Fruit fly (Drosophila melanogaster) whole organism, prepupa: Measurements from ENCODE around the gene CG8034.

ENCODE experiments used
- Blimp-1 ChIP-seq: fragments of 200-800 bp; sonication (Bioruptor generic); optimal IDR thresholded peaks from 3 replicates; lab custom pipeline; 2017; ENCODE audit warnings: missing biosample characterization, missing genetic modification characterization, mild to moderate bottlenecking, moderate library complexity, missing genetic modification reagents
- CG11902 ChIP-seq: fragments of 200-800 bp; sonication (Bioruptor generic); optimal IDR thresholded peaks from 3 replicates; lab custom pipeline; 2016; ENCODE audit warnings: missing biosample characterization, missing genetic modification characterization
- CG15336 ChIP-seq: fragments of 200-800 bp; sonication (Bioruptor generic); IDR thresholded peaks from 2 replicates; pipeline ENCODE4 v1.3.6; 2022; ENCODE audit warnings: missing biosample characterization, missing genetic modification characterization
- CG16779 ChIP-seq: fragments of 200-800 bp; sonication (Bioruptor generic); optimal IDR thresholded peaks from 3 replicates; lab custom pipeline; 2017; ENCODE audit warnings: missing biosample characterization, mild to moderate bottlenecking, missing genetic modification characterization
- CG3032 ChIP-seq: fragments of 200-800 bp; optimal IDR thresholded peaks from 2 replicates; lab custom pipeline; 2019; ENCODE audit warnings: missing biosample characterization, mild to moderate bottlenecking, missing genetic modification characterization, moderate library complexity
- CG31627 ChIP-seq: fragments of 200-800 bp; sonication (Bioruptor generic); optimal IDR thresholded peaks from 3 replicates; lab custom pipeline; 2016; ENCODE audit warnings: missing biosample characterization, missing genetic modification characterization
- CG32006 ChIP-seq: fragments of 200-800 bp; sonication (Bioruptor generic); optimal IDR thresholded peaks from 3 replicates; lab custom pipeline; 2017; ENCODE audit warnings: missing biosample characterization, mild to moderate bottlenecking, missing genetic modification characterization
- CG34406 ChIP-seq: fragments of 200-800 bp; sonication (Bioruptor generic); optimal IDR thresholded peaks from 3 replicates; lab custom pipeline; 2016; ENCODE audit warnings: missing biosample characterization, missing genetic modification characterization
- CG3919 ChIP-seq: fragments of 200-800 bp; sonication (Bioruptor generic); optimal IDR thresholded peaks from 3 replicates; lab custom pipeline; 2016; ENCODE audit warnings: missing biosample characterization, missing genetic modification characterization
- CG6792 ChIP-seq: fragments of 200-800 bp; sonication (Bioruptor generic); optimal IDR thresholded peaks from 3 replicates; lab custom pipeline; 2016; ENCODE audit warnings: missing biosample characterization, missing genetic modification characterization
- CG6854 ChIP-seq: fragments of 200-800 bp; sonication (Bioruptor generic); optimal IDR thresholded peaks from 2 replicates; lab custom pipeline; 2017; ENCODE audit warnings: missing biosample characterization, mild to moderate bottlenecking, missing genetic modification characterization
- CG7368 ChIP-seq: fragments of 200-800 bp; sonication (Bioruptor generic); optimal IDR thresholded peaks from 3 replicates; lab custom pipeline; 2016; ENCODE audit warnings: missing biosample characterization, missing genetic modification characterization
- CG8119 ChIP-seq: fragments of 200-800 bp; sonication (Bioruptor generic); IDR thresholded peaks from 3 replicates; pipeline ENCODE4 v1.3.6; 2022; ENCODE audit warnings: missing biosample characterization, missing genetic modification characterization
- CG9139 ChIP-seq: fragments of 200-800 bp; sonication (Bioruptor generic); optimal IDR thresholded peaks from 3 replicates; lab custom pipeline; 2017; ENCODE audit warnings: missing biosample characterization, mild to moderate bottlenecking, missing genetic modification characterization
- Eip78C ChIP-seq: fragments of 200-800 bp; sonication (Bioruptor generic); peaks from one replicate; lab custom pipeline; 2016; ENCODE audit warnings: missing biosample characterization, missing genetic modification characterization
- Eip93F ChIP-seq: fragments of 200-800 bp; sonication (Bioruptor generic); optimal IDR thresholded peaks from 2 replicates; lab custom pipeline; 2016; ENCODE audit warnings: missing biosample characterization, mild to moderate bottlenecking, missing genetic modification characterization
- Ets21C ChIP-seq: fragments of 200-800 bp; sonication (Bioruptor generic); optimal IDR thresholded peaks from 3 replicates; lab custom pipeline; 2016; ENCODE audit warnings: missing biosample characterization, missing genetic modification characterization
- Gug ChIP-seq: fragments of 200-800 bp; sonication (Bioruptor generic); IDR thresholded peaks from 2 replicates; pipeline ENCODE4 v1.3.6; 2022; ENCODE audit warnings: missing biosample characterization, missing genetic modification characterization
- Hr39 ChIP-seq: fragments of 200-800 bp; sonication (Bioruptor generic); optimal IDR thresholded peaks from 2 replicates; lab custom pipeline; 2016; ENCODE audit warnings: missing biosample characterization, missing genetic modification characterization
- Met ChIP-seq: fragments of 200-800 bp; sonication (Bioruptor generic); optimal IDR thresholded peaks from 3 replicates; lab custom pipeline; 2016; ENCODE audit warnings: missing biosample characterization, missing genetic modification characterization
- OdsH ChIP-seq: fragments of 200-800 bp; sonication (Bioruptor generic); optimal IDR thresholded peaks from 3 replicates; lab custom pipeline; 2016; ENCODE audit warnings: missing biosample characterization, missing genetic modification characterization
- Smox ChIP-seq: fragments of 200-800 bp; sonication (Bioruptor generic); optimal IDR thresholded peaks from 3 replicates; lab custom pipeline; 2016; ENCODE audit warnings: missing biosample characterization, missing genetic modification characterization
- Sox102F ChIP-seq: fragments of 200-800 bp; sonication (Bioruptor generic); optimal IDR thresholded peaks from 2 replicates; lab custom pipeline; 2016; ENCODE audit warnings: missing biosample characterization, mild to moderate bottlenecking, missing genetic modification characterization
- Sox14 ChIP-seq: fragments of 200-800 bp; sonication (Bioruptor generic); optimal IDR thresholded peaks from 3 replicates; lab custom pipeline; 2016; ENCODE audit warnings: missing biosample characterization, missing genetic modification characterization
- Sox15 ChIP-seq: fragments of 200-800 bp; sonication (Bioruptor generic); optimal IDR thresholded peaks from 3 replicates; lab custom pipeline; 2016; ENCODE audit warnings: missing biosample characterization, missing genetic modification characterization
- achi ChIP-seq: fragments of 200-800 bp; sonication (Bioruptor generic); optimal IDR thresholded peaks from 3 replicates; lab custom pipeline; 2016; ENCODE audit warnings: missing biosample characterization, missing genetic modification characterization
- cyc ChIP-seq: fragments of 200-800 bp; sonication (Bioruptor generic); optimal IDR thresholded peaks from 3 replicates; lab custom pipeline; 2016; ENCODE audit warnings: missing biosample characterization, missing genetic modification characterization
- dac ChIP-seq: fragments of 200-800 bp; sonication (Bioruptor generic); optimal IDR thresholded peaks from 2 replicates; lab custom pipeline; 2017; ENCODE audit warnings: missing biosample characterization, mild to moderate bottlenecking, missing genetic modification characterization
- dsx ChIP-seq: fragments of 200-800 bp; optimal IDR thresholded peaks from 3 replicates; lab custom pipeline; 2019; ENCODE audit warnings: missing biosample characterization, mild to moderate bottlenecking, missing genetic modification characterization, moderate library complexity; ENCODE audit not compliant: poor library complexity, severe bottlenecking
- lz ChIP-seq: fragments of 200-800 bp; sonication (Bioruptor generic); optimal IDR thresholded peaks from 3 replicates; lab custom pipeline; 2016; ENCODE audit warnings: missing biosample characterization, missing genetic modification characterization
- net ChIP-seq: fragments of 200-800 bp; sonication (Bioruptor generic); optimal IDR thresholded peaks from 3 replicates; lab custom pipeline; 2016; ENCODE audit warnings: missing biosample characterization, missing genetic modification characterization
- spab ChIP-seq: fragments of 200-800 bp; sonication (Bioruptor generic); optimal IDR thresholded peaks from 2 replicates; lab custom pipeline; 2017; ENCODE audit warnings: missing biosample characterization, mild to moderate bottlenecking, missing genetic modification characterization, missing genetic modification reagents
- svp ChIP-seq: fragments of 200-800 bp; sonication (Bioruptor generic); peaks from one replicate; lab custom pipeline; 2016; ENCODE audit warnings: missing biosample characterization, missing genetic modification characterization
- vri ChIP-seq: fragments of 200-800 bp; sonication (Bioruptor generic); optimal IDR thresholded peaks from 3 replicates; lab custom pipeline; 2016; ENCODE audit warnings: missing biosample characterization, mild to moderate bottlenecking, missing genetic modification characterization

Gene CG8034

DNA sequence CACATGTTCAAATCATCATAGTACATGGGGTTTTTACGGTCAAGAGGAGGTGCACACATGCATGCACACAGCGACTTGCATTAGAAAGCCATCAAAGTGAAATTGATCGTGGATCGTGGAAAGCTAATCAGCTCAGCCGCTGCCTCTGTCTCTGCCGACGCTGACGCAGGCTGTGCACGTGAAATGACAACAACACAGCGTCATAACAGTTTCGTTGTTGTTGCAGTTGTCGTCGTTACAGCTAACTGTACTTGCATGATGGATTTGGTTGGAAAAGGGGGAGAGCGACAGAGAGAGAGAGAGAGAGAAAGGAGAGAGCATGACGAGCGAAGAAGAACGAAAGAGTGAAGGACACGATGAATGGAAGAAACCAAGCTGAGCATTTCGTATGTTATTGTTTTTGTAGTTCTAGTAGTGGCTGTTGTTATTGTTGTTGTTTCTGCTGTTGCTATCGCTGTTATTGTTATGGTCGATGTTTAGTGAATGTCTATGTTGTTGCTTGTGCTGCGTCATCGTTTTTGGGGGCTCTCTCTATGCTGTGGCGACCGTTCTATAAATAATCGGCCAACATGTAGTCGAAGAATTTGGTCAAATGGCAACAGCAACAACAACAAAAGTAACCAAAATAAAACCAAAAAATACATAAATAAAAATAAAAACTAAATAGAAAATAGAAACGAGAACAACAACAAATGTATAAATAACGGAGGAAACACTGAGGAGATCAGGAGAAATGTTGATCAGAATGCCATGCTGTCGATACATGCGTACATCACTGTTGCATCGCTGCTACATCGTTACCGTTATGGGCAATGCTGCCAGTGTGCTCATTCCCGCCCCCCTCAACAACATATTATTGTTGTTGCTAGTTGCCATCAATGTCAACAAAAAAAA lies 37.9 kb downstream of the CG8034 start:
- TF ChIP-seq Smox (GFP tag; lab: Kevin White, UChicago) (no peak), CG15336 (GFP tag; lab: Robert Waterston, UW) (0 out of 2 replicates have a peak, but pooled peaks have one; percentile 19)

DNA sequence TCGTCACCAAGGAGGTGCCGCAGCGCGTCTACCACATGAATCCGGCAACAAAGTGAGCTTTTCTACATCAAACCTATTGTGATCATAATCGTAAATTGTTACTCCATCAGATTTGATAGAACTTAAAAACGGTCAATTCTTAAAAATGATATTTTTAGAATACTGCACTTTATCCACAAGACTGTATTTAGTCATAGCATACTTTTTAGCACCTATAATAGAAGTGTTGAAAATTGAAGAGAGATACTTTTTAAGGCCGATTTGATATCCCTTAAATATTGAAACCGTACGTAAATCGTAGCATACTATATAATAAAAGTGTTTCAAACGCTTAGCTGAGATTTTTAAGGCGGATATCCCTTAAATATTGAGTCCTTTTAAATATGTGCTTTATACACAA lies 47.8 kb downstream of the CG8034 start:
- TF ChIP-seq net (GFP tag; lab: Kevin White, UChicago) (no peak), OdsH (GFP tag; lab: Kevin White, UChicago) (no peak), Eip93F (GFP tag; lab: Kevin White, UChicago) (no peak), cyc (no peak), CG7368 (GFP tag; lab: Kevin White, UChicago) (no peak), Sox102F (no peak), CG6792 (GFP tag; lab: Kevin White, UChicago) (no peak), dac (GFP tag; lab: Kevin White, UChicago) (no peak), Ets21C (no peak), Sox15 (GFP tag; lab: Kevin White, UChicago) (no peak), CG8119 (GFP tag; lab: Robert Waterston, UW) (no peak), CG15336 (GFP tag; lab: Robert Waterston, UW) (no peak), CG31627 (GFP tag; lab: Kevin White, UChicago) (no peak), CG11902 (GFP tag; lab: Kevin White, UChicago) (no peak)

DNA sequence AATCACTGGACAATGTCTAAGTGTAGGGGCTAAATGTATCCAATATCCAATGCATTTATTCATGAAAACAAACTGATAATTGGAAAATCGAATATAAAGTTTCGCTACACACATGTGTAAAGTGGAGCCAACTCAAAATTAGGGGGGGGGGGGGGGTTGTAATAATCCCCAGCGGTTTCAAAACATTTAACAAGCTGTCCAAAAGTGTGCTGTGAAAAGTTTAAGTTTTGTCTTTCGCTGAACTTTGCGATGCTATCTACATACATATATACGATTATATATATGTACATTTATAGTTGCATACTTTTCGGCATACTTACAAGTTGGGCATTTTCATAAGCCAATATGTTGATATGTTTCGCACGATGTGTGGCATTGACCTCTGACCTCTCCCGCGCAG lies 48.6 kb downstream of the CG8034 start:
- TF ChIP-seq Hr39 (GFP tag; lab: Kevin White, UChicago) (no peak), CG34406 (GFP tag; lab: Kevin White, UChicago) (no peak), CG15336 (GFP tag; lab: Robert Waterston, UW) (no peak), CG11902 (GFP tag; lab: Kevin White, UChicago) (no peak), CG6792 (GFP tag; lab: Kevin White, UChicago) (no peak), Gug (GFP tag; lab: Robert Waterston, UW) (no peak), cyc (no peak), lz (GFP tag; lab: Kevin White, UChicago) (no peak), CG6854 (no peak), CG3919 (GFP tag; lab: Kevin White, UChicago) (no peak), CG16779 (no peak), CG8119 (GFP tag; lab: Robert Waterston, UW) (no peak), Sox15 (GFP tag; lab: Kevin White, UChicago) (no peak)

DNA sequence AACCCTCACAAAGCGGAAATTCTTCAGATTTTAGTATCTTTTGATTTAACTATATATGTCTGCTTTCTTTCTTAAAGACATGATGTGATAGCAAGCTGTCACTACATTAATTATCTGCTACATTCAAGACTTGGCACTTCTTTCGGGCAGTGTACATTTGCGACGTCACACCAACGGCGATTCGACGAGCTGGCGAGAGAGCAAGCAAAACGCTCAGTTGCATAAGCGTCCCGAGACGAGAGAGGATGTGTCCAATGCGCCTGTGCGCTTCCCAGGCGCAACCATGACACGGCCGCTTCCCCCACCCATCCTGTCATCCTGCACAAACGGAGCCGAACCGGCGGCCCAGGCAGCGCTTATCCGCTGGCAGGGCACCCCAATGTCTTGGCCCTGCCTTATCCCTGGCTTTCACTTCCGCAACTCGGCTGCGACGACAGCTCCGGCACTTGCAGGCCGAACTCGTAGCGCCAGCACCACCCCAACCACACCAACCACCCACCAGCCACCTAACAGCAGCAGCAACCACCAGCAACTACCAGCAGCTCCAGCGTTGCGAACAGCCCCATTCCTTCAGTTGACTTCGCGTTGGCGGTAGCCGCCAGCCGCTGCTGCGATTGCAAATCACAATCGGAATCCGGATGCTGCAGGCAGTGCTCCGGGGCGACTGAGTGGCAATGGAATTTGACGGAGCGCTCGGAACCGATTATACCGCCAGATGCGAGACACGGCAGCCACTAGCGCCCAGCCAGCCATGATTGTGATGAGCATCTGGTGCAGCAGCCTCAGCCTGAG lies 49.3 kb downstream of the CG8034 start, which contains the start of gene Hs3st-B:
Hs3st-B (plus strand) TSS at position 214 of the 792 bp plus-strand sequence.
- TF ChIP-seq Ets21C (no peak), vri (GFP tag; lab: Kevin White, UChicago) (peak; percentile 14), spab (GFP tag; lab: Kevin White, UChicago) (no peak), Met (no peak), CG3032 (tag; lab: Kevin White, UChicago) (no peak), net (GFP tag; lab: Kevin White, UChicago) (no peak), Eip78C (GFP tag; lab: Kevin White, UChicago) (peak; percentile 43), lz (GFP tag; lab: Kevin White, UChicago) (no peak), Sox14 (GFP tag; lab: Kevin White, UChicago) (no peak), achi (no peak), svp (GFP tag; lab: Kevin White, UChicago) (no peak), CG32006 (GFP tag; lab: Kevin White, UChicago) (no peak), CG9139 (no peak), dsx (GFP tag; lab: Kevin White, UChicago) (no peak), Blimp-1 (GFP tag; lab: Kevin White, UChicago) (no peak)
